Fruit fly (Drosophila melanogaster) whole organism, embryonic: Measurements from ENCODE around the gene CG43707.

Experiments
- Asciz ChIP-seq: fragments of 200-800 bp; sonication (Bioruptor generic); optimal IDR thresholded peaks from 2 replicates; lab custom pipeline; 2017; ENCODE audit warnings: missing biosample characterization, mild to moderate bottlenecking, missing genetic modification characterization, missing genetic modification reagents
- CG10321 ChIP-seq: fragments of 200-800 bp; sonication (Bioruptor generic); IDR thresholded peaks from 2 replicates; pipeline ENCODE4 v1.3.6; 2022; ENCODE audit warnings: missing biosample characterization, missing genetic modification characterization
- CG10431 ChIP-seq: fragments of 200-800 bp; sonication (Bioruptor generic); optimal IDR thresholded peaks from 3 replicates; lab custom pipeline; 2018; ENCODE audit warnings: missing biosample characterization, mild to moderate bottlenecking, missing genetic modification characterization
- CG10565 ChIP-seq: fragments of 200-800 bp; sonication (Bioruptor generic); optimal IDR thresholded peaks from 3 replicates; lab custom pipeline; 2016; ENCODE audit warnings: missing biosample characterization, mild to moderate bottlenecking, missing genetic modification characterization
- CG10959 ChIP-seq: fragments of 200-800 bp; sonication (Bioruptor generic); IDR thresholded peaks from 2 replicates; pipeline ENCODE4 v1.3.6; 2022; ENCODE audit warnings: missing biosample characterization, missing genetic modification characterization
- CG11695 ChIP-seq: fragments of 200-800 bp; sonication (Bioruptor generic); IDR thresholded peaks from 3 replicates; pipeline ENCODE4 v1.3.6; 2022; ENCODE audit warnings: missing biosample characterization, missing genetic modification characterization
- CG12391 ChIP-seq: fragments of 200-800 bp; sonication (Bioruptor generic); optimal IDR thresholded peaks from 3 replicates; lab custom pipeline; 2018; ENCODE audit warnings: missing biosample characterization, mild to moderate bottlenecking, missing genetic modification characterization, moderate library complexity
- CG13775 ChIP-seq: fragments of 200-800 bp; sonication (Bioruptor generic); optimal IDR thresholded peaks from 3 replicates; lab custom pipeline; 2017; ENCODE audit warnings: missing biosample characterization, mild to moderate bottlenecking, missing genetic modification characterization
- CG14667 ChIP-seq: fragments of 200-800 bp; sonication (Bioruptor generic); IDR thresholded peaks from 2 replicates; pipeline ENCODE4 v1.3.6; 2022; ENCODE audit warnings: missing biosample characterization, missing genetic modification characterization
- CG17361 ChIP-seq: fragments of 200-800 bp; sonication (Bioruptor generic); IDR thresholded peaks from 3 replicates; pipeline ENCODE4 v1.3.6; 2022; ENCODE audit warnings: missing biosample characterization, missing genetic modification characterization
- CG2678 ChIP-seq: fragments of 200-800 bp; sonication (Bioruptor generic); optimal IDR thresholded peaks from 3 replicates; lab custom pipeline; 2019; ENCODE audit warnings: missing biosample characterization, mild to moderate bottlenecking, missing genetic modification characterization, moderate library complexity
- CG31388 ChIP-seq: fragments of 200-800 bp; sonication (Bioruptor generic); optimal IDR thresholded peaks from 2 replicates; lab custom pipeline; 2016; ENCODE audit warnings: missing biosample characterization, missing genetic modification characterization
- CG42726 ChIP-seq: fragments of 200-800 bp; sonication (Bioruptor generic); IDR thresholded peaks from 2 replicates; pipeline ENCODE4 v1.3.6; 2022; ENCODE audit warnings: missing biosample characterization, missing genetic modification characterization; ENCODE audit not compliant: partially characterized antibody
- CG43689 ChIP-seq: fragments of 200-800 bp; sonication (Bioruptor generic); IDR thresholded peaks from 2 replicates; pipeline ENCODE4 v1.3.6; 2022; ENCODE audit warnings: missing biosample characterization, missing genetic modification characterization
- CG5180 ChIP-seq: fragments of 200-800 bp; sonication (Bioruptor generic); optimal IDR thresholded peaks from 3 replicates; lab custom pipeline; 2017; ENCODE audit warnings: missing biosample characterization, missing genetic modification characterization, mild to moderate bottlenecking, moderate library complexity, missing genetic modification reagents
- CG6791 ChIP-seq: fragments of 200-800 bp; sonication (Bioruptor generic); IDR thresholded peaks from 3 replicates; pipeline ENCODE4 v1.3.6; 2022; ENCODE audit warnings: missing biosample characterization, missing genetic modification characterization; ENCODE audit not compliant: partially characterized antibody
- CG8089 ChIP-seq: fragments of 200-800 bp; sonication (Bioruptor generic); optimal IDR thresholded peaks from 3 replicates; lab custom pipeline; 2016; ENCODE audit warnings: missing biosample characterization, missing genetic modification characterization
- CG9797 ChIP-seq: fragments of 200-800 bp; sonication (Bioruptor generic); optimal IDR thresholded peaks from 3 replicates; lab custom pipeline; 2018; ENCODE audit warnings: missing biosample characterization, mild to moderate bottlenecking, missing genetic modification characterization
- Deaf1 ChIP-seq: fragments of 200-800 bp; optimal IDR thresholded peaks from 3 replicates; lab custom pipeline; 2019; ENCODE audit warnings: missing biosample characterization, mild to moderate bottlenecking, missing genetic modification characterization, moderate library complexity
- Doc2 ChIP-seq: fragments of 200-800 bp; sonication (Bioruptor generic); IDR thresholded peaks from 2 replicates; pipeline ENCODE4 v1.3.6; 2022; ENCODE audit warnings: missing biosample characterization, missing genetic modification characterization
- Doc3 ChIP-seq: fragments of 200-800 bp; sonication (Bioruptor generic); IDR thresholded peaks from 3 replicates; pipeline ENCODE4 v1.3.6; 2022; ENCODE audit warnings: missing biosample characterization, missing genetic modification characterization; ENCODE audit not compliant: partially characterized antibody
- Ets65A ChIP-seq: fragments of 200-800 bp; sonication (Bioruptor generic); peaks from one replicate; lab custom pipeline; 2016; ENCODE audit warnings: missing biosample characterization, missing genetic modification characterization
- Fer2 ChIP-seq: fragments of 200-800 bp; sonication (Bioruptor generic); optimal IDR thresholded peaks from 2 replicates; lab custom pipeline; 2018; ENCODE audit warnings: missing biosample characterization, mild to moderate bottlenecking, missing genetic modification characterization, moderate library complexity
- HLHmδ ChIP-seq: fragments of 200-800 bp; sonication (Bioruptor generic); optimal IDR thresholded peaks from 2 replicates; lab custom pipeline; 2018; ENCODE audit warnings: missing biosample characterization, mild to moderate bottlenecking, missing genetic modification characterization, moderate library complexity
- Hr3 ChIP-seq: fragments of 200-800 bp; sonication (Bioruptor generic); optimal IDR thresholded peaks from 3 replicates; lab custom pipeline; 2016; ENCODE audit warnings: missing biosample characterization, missing genetic modification characterization
- NC2α ChIP-seq: fragments of 200-800 bp; sonication (Bioruptor generic); optimal IDR thresholded peaks from 2 replicates; lab custom pipeline; 2016; ENCODE audit warnings: missing biosample characterization, missing genetic modification characterization
- Pdp1 ChIP-seq, 2 experiments: fragments of 200-800 bp; sonication (Bioruptor generic); optimal IDR thresholded peaks; 3 replicates each; lab custom pipeline; 2016; ENCODE audit warnings: missing biosample characterization in 2 of 2, missing genetic modification characterization in 2 of 2, mild to moderate bottlenecking in 1 of 2, moderate library complexity in 1 of 2
- Side ChIP-seq: fragments of 200-800 bp; sonication (Bioruptor generic); optimal IDR thresholded peaks from 2 replicates; lab custom pipeline; 2016; ENCODE audit warnings: missing biosample characterization, missing genetic modification characterization
- bcd ChIP-seq: fragments of 200-800 bp; sonication (Bioruptor generic); optimal IDR thresholded peaks from 2 replicates; lab custom pipeline; 2017; ENCODE audit warnings: missing biosample characterization, mild to moderate bottlenecking, missing genetic modification characterization
- br ChIP-seq: fragments of >200 bp; optimal IDR thresholded peaks from 2 replicates; lab custom pipeline; 2017
- cg ChIP-seq: fragments of 200-800 bp; sonication (Bioruptor generic); optimal IDR thresholded peaks from 3 replicates; lab custom pipeline; 2019; ENCODE audit warnings: missing biosample characterization, mild to moderate bottlenecking, missing genetic modification characterization, moderate library complexity
- chif ChIP-seq, 2 experiments: fragments of 200-800 bp; sonication (Bioruptor generic); optimal IDR thresholded peaks; 3 replicates each; lab custom pipeline; 2016; ENCODE audit warnings: missing biosample characterization in 2 of 2, missing genetic modification characterization in 2 of 2
- crc ChIP-seq: fragments of 200-800 bp; sonication (Bioruptor generic); optimal IDR thresholded peaks from 2 replicates; lab custom pipeline; 2016; ENCODE audit warnings: missing biosample characterization, missing genetic modification characterization
- danr ChIP-seq: fragments of 200-800 bp; sonication (Bioruptor generic); IDR thresholded peaks from 2 replicates; pipeline ENCODE4 v1.3.6; 2022; ENCODE audit warnings: missing biosample characterization, missing genetic modification characterization
- disco-r ChIP-seq: fragments of 200-800 bp; sonication (Bioruptor generic); optimal IDR thresholded peaks from 2 replicates; lab custom pipeline; 2016; ENCODE audit warnings: missing biosample characterization, missing genetic modification characterization
- ewg ChIP-seq: fragments of 200-800 bp; sonication (Bioruptor generic); optimal IDR thresholded peaks from 3 replicates; lab custom pipeline; 2017; ENCODE audit warnings: mild to moderate bottlenecking, missing biosample characterization, missing genetic modification reagents, missing genetic modification characterization
- exex ChIP-seq: fragments of 200-800 bp; sonication (Bioruptor generic); optimal IDR thresholded peaks from 4 replicates; lab custom pipeline; 2018; ENCODE audit warnings: missing biosample characterization, mild to moderate bottlenecking, missing genetic modification characterization, moderate library complexity
- fd102C ChIP-seq: fragments of 200-800 bp; sonication (Bioruptor generic); optimal IDR thresholded peaks from 2 replicates; lab custom pipeline; 2018; ENCODE audit warnings: missing biosample characterization, mild to moderate bottlenecking, missing genetic modification characterization, moderate library complexity
- gsb-n ChIP-seq: fragments of 200-800 bp; sonication (Bioruptor generic); optimal IDR thresholded peaks from 3 replicates; lab custom pipeline; 2018; ENCODE audit warnings: missing biosample characterization, mild to moderate bottlenecking, missing genetic modification characterization
- kah ChIP-seq: fragments of 200-800 bp; sonication (Bioruptor generic); optimal IDR thresholded peaks from 2 replicates; lab custom pipeline; 2018; ENCODE audit warnings: missing biosample characterization, mild to moderate bottlenecking, missing genetic modification characterization
- lov ChIP-seq, 2 experiments: fragments of 200-800 bp in 1 of 2; fragments of >200 bp in 1 of 2; sonication (Bioruptor generic) in 1 of 2; IDR thresholded peaks in 1 of 2; optimal IDR thresholded peaks in 1 of 2; 2 replicates in 1 of 2; 3 replicates in 1 of 2; pipeline versions ENCODE4 v1.3.6 to Lab custom; 2017 to 2022; ENCODE audit warnings: missing biosample characterization in 1 of 2, missing genetic modification characterization in 1 of 2
- org-1 ChIP-seq: fragments of 200-800 bp; sonication (Bioruptor generic); optimal IDR thresholded peaks from 2 replicates; lab custom pipeline; 2017; ENCODE audit warnings: missing biosample characterization, missing genetic modification characterization
- pho ChIP-seq: fragments of 200-800 bp; sonication (Bioruptor generic); optimal IDR thresholded peaks from 2 replicates; lab custom pipeline; 2016; ENCODE audit warnings: missing biosample characterization, missing genetic modification characterization
- sens-2 ChIP-seq: fragments of 200-800 bp; sonication (Bioruptor generic); IDR thresholded peaks from 2 replicates; pipeline ENCODE4 v1.3.6; 2022; ENCODE audit warnings: missing biosample characterization, missing genetic modification characterization
- sim ChIP-seq: fragments of 200-800 bp; sonication (Bioruptor generic); IDR thresholded peaks from 2 replicates; pipeline ENCODE4 v1.3.6; 2022; ENCODE audit warnings: missing biosample characterization, missing genetic modification characterization
- sisA ChIP-seq: fragments of 200-800 bp; sonication (Bioruptor generic); IDR thresholded peaks from 2 replicates; pipeline ENCODE4 v1.3.6; 2022; ENCODE audit warnings: missing biosample characterization, missing genetic modification characterization
- sug ChIP-seq: fragments of 200-800 bp; optimal IDR thresholded peaks from 2 replicates; lab custom pipeline; 2019; ENCODE audit warnings: missing biosample characterization, mild to moderate bottlenecking, missing genetic modification characterization, moderate library complexity
- tin ChIP-seq: fragments of 200-800 bp; sonication (Bioruptor generic); optimal IDR thresholded peaks from 3 replicates; lab custom pipeline; 2016; ENCODE audit warnings: missing biosample characterization, missing genetic modification characterization
- zf30C ChIP-seq: fragments of 200-800 bp; sonication (Bioruptor generic); optimal IDR thresholded peaks from 3 replicates; lab custom pipeline; 2018; ENCODE audit warnings: missing biosample characterization, mild to moderate bottlenecking, missing genetic modification characterization
- zfh2 ChIP-seq: fragments of 200-800 bp; sonication (Bioruptor generic); optimal IDR thresholded peaks from 2 replicates; lab custom pipeline; 2016; ENCODE audit warnings: missing biosample characterization, missing genetic modification characterization

Gene CG43707

DNA sequence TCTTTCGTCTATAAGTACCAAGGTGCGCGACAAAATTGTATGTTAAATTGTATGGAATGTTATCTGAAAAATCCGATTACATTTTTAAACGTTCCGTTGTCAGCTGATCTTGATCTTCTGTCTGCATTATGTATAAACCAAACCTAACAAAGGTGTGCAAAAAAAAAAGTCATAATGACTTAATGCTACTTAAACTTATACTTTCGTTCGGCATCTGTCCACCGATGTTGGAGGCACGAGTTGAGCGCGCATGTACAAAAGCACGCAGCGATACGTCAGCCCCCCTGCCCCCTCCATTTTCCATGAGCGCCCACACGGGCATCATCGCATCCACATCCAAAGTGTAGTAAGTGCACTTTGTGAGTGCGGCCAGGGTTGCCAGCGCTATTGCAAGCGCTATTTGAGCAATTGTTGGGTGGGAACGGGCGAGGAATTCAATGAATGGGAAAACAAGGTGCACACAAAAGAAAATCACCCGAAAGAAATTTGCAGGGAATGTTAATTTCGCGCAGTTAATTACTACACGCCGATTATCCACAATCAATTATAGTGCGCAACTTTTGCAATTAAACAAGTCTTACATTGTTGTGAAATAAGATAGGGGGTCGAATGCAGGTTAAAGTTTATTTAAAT, 47.7 kb downstream of the CG43707 start (continued):
- peak; percentile 98 for TF ChIP-seq chif (GFP tag; optimal IDR thresholded peaks at IDR 0.05; lab: Kevin White, UChicago)
- TF ChIP-seq sug (tag; lab: Kevin White, UChicago) = peak; percentile 96
- TF ChIP-seq CG12391 (tag; lab: Kevin White, UChicago) = peak; percentile 98
- TF ChIP-seq Side (GFP tag; lab: Kevin White, UChicago) = peak; percentile 98
- TF ChIP-seq sisA = peak; percentile 98
- TF ChIP-seq ewg (GFP tag; lab: Kevin White, UChicago) = peak; percentile 99
- TF ChIP-seq danr (GFP tag; lab: Robert Waterston, UW) = peak; percentile 96
- peak; percentile 92 for TF ChIP-seq Doc2 (GFP tag; lab: Robert Waterston, UW)
- peak; percentile 91 for TF ChIP-seq CG43689 (GFP tag; lab: Robert Waterston, UW)
- no peak for TF ChIP-seq cg (GFP tag; lab: Kevin White, UChicago)
- peak; percentile 54 for TF ChIP-seq HLHmδ (GFP tag; lab: Kevin White, UChicago)
- peak; percentile 97 for TF ChIP-seq CG14667 (GFP tag; lab: Robert Waterston, UW)
- peak; percentile 99 for TF ChIP-seq CG2678 (tag; lab: Kevin White, UChicago)
- TF ChIP-seq sim = peak; percentile 98
- TF ChIP-seq Asciz = peak; percentile 99
- TF ChIP-seq CG10959 (GFP tag; lab: Robert Waterston, UW) = peak; percentile 96
- TF ChIP-seq sens-2 = peak; percentile 96
- TF ChIP-seq CG9797 = peak; percentile 70
- peak; percentile 98 for TF ChIP-seq org-1 (GFP tag; lab: Kevin White, UChicago)
- TF ChIP-seq Ets65A (GFP tag; lab: Kevin White, UChicago) = peak; percentile 100
- peak; percentile 95 for TF ChIP-seq CG8089 (GFP tag; lab: Kevin White, UChicago)
- TF ChIP-seq bcd (GFP tag; lab: Kevin White, UChicago) = peak; percentile 98
- peak; percentile 95 for TF ChIP-seq pho
- peak; percentile 95 for TF ChIP-seq Hr3 (GFP tag; lab: Kevin White, UChicago)
- TF ChIP-seq fd102C (GFP tag; lab: Kevin White, UChicago) = peak; percentile 54
- no peak for TF ChIP-seq CG42726
- peak; percentile 100 for TF ChIP-seq CG11695 (GFP tag; lab: Robert Waterston, UW)
- TF ChIP-seq tin (GFP tag; lab: Kevin White, UChicago) = peak; percentile 97
- peak; percentile 97 for TF ChIP-seq NC2α (GFP tag; lab: Kevin White, UChicago)
- TF ChIP-seq lov (optimal IDR thresholded peaks at IDR 0.05; lab: Kevin White, UChicago) = no peak
- peak; percentile 96 for TF ChIP-seq lov (GFP tag; IDR thresholded peaks at IDR 0.05; lab: Robert Waterston, UW)
- TF ChIP-seq Deaf1 (tag; lab: Kevin White, UChicago) = peak; percentile 90
- peak; percentile 96 for TF ChIP-seq CG10431
- peak; percentile 93 for TF ChIP-seq CG13775 (GFP tag; lab: Kevin White, UChicago)
- peak; percentile 94 for TF ChIP-seq CG5180 (GFP tag; lab: Kevin White, UChicago)
- no peak for TF ChIP-seq CG6791
- TF ChIP-seq CG17361 (GFP tag; lab: Robert Waterston, UW) = peak; percentile 93
- TF ChIP-seq CG31388 (GFP tag; lab: Kevin White, UChicago) = peak; percentile 92
- TF ChIP-seq disco-r (GFP tag; lab: Kevin White, UChicago) = peak; percentile 95
- TF ChIP-seq Pdp1 (GFP tag; optimal IDR thresholded peaks at IDR 0.05; lab: Kevin White, UChicago) = peak; percentile 97 to 98
- peak; percentile 93 for TF ChIP-seq CG10565 (GFP tag; lab: Kevin White, UChicago)
- TF ChIP-seq zf30C = no peak
- TF ChIP-seq crc = peak; percentile 97
- TF ChIP-seq br (lab: Kevin White, UChicago) = no peak
- peak; percentile 96 for TF ChIP-seq Fer2 (tag; lab: Kevin White, UChicago)
- peak; percentile 89 for TF ChIP-seq exex
- peak; percentile 82 for TF ChIP-seq CG10321
- TF ChIP-seq zfh2 (GFP tag; lab: Kevin White, UChicago) = peak; percentile 88
- peak; percentile 98 for TF ChIP-seq gsb-n (tag; lab: Kevin White, UChicago)
- no peak for TF ChIP-seq Doc3 (GFP tag; lab: Robert Waterston, UW)
- peak; percentile 98 for TF ChIP-seq kah (GFP tag; lab: Kevin White, UChicago)
